Worm (Caenorhabditis elegans): ENCODE results near the gene hsp-17.

DNA sequence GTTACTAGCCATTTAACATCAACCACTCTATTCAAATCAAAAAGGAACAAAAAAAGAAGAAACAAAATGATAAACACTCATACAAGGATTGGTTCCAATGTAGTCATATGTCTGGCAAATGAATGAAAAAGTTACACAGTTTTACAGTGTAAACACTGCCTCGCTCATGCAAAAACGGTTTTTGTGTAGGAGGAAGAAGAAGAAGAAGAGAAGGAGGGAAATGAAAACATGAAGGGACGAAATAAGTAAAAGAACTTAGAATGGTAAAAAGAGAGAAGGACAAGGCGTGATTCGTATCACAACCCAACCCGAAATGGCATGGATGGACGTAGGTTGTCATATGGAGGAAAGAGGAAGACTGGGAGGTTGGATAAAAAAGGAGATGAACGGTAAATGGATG is 21.2 kb upstream of the hsp-17 start:
- TF ChIP-seq unc-130 (tag; optimal IDR thresholded peaks at IDR 0.05) = no peak
- no peak for TF ChIP-seq elt-2 (tag; optimal IDR thresholded peaks at IDR 0.05)
- no peak for TF ChIP-seq unc-62 (GFP tag; optimal IDR thresholded peaks at IDR 0.05)
- TF ChIP-seq F16B12.6 (tag; optimal IDR thresholded peaks at IDR 0.05) = no peak
- TF ChIP-seq nhr-11 (tag; optimal IDR thresholded peaks at IDR 0.05) = no peak
